Worm (Caenorhabditis elegans) whole organism, L1 larva: Measurements from ENCODE around the gene srh-44.

ENCODE experiments used
- C16A3.4 ChIP-seq: fragments of 150-350 bp; optimal IDR thresholded peaks from 2 replicates; lab custom pipeline; 2014; ENCODE audit warnings: missing biosample characterization, missing genetic modification characterization
- C34B4.2 ChIP-seq: sonication (generic microtip); optimal IDR thresholded peaks from 2 replicates; lab custom pipeline; 2017; ENCODE audit warnings: mild to moderate bottlenecking, missing genetic modification characterization, missing compliant biosample characterization
- F16B12.6 ChIP-seq: fragments of 150-350 bp; optimal IDR thresholded peaks from 2 replicates; lab custom pipeline; 2014; ENCODE audit warnings: missing biosample characterization, missing genetic modification characterization
- Y116A8C.19 ChIP-seq: sonication (generic microtip); optimal IDR thresholded peaks from 2 replicates; lab custom pipeline; 2016; ENCODE audit warnings: missing compliant biosample characterization, missing genetic modification characterization, borderline replicate concordance
- blmp-1 ChIP-seq: fragments of 150-350 bp; optimal IDR thresholded peaks from 2 replicates; lab custom pipeline; 2014; ENCODE audit warnings: missing biosample characterization, missing genetic modification characterization
- ceh-8 ChIP-seq: fragments of 200-800 bp; sonication (Bioruptor generic); optimal IDR thresholded peaks from 2 replicates; lab custom pipeline; 2018; ENCODE audit warnings: mild to moderate bottlenecking, missing genetic modification characterization, moderate library complexity, missing compliant biosample characterization
- ceh-88 ChIP-seq: fragments of 200-800 bp; sonication (Bioruptor generic); IDR thresholded peaks from 2 replicates; pipeline ENCODE4 v1.3.6; 2022; ENCODE audit warnings: missing genetic modification characterization, missing compliant biosample characterization
- ces-1 ChIP-seq: fragments of 150-350 bp; optimal IDR thresholded peaks from 2 replicates; lab custom pipeline; 2014; ENCODE audit warnings: missing biosample characterization, missing genetic modification reagents, missing genetic modification characterization
- efl-1 ChIP-seq, 4 experiments: fragments of 150-350 bp; optimal IDR thresholded peaks in 3 of 4; peaks in 1 of 4; 1 replicate in 1 of 4; 2 replicates in 3 of 4; lab custom pipeline; 2014; ENCODE audit warnings: missing biosample characterization in 2 of 4, missing genetic modification characterization in 2 of 4, missing genetic modification reagents in 2 of 4
- egl-13 ChIP-seq: sonication (generic microtip); optimal IDR thresholded peaks from 2 replicates; lab custom pipeline; 2016; ENCODE audit warnings: missing genotype, missing genetic modification reagents, missing genetic modification characterization, missing compliant biosample characterization
- egl-27 ChIP-seq, 2 experiments: fragments of 150-350 bp in 1 of 2; sonication (generic microtip); optimal IDR thresholded peaks; 3 replicates each; lab custom pipeline; 2017 to 2018; ENCODE audit warnings: missing biosample characterization in 2 of 2, missing genetic modification characterization in 2 of 2, missing genetic modification reagents in 2 of 2
- elt-3 ChIP-seq, 6 experiments: fragments of 150-350 bp in 1 of 6; sonication (generic microtip); optimal IDR thresholded peaks; 2 replicates each; lab custom pipeline; 2017 to 2018; ENCODE audit warnings: missing biosample characterization in 6 of 6, missing genetic modification characterization in 6 of 6, inconsistent platforms in 1 of 6
- fkh-8 ChIP-seq: sonication (generic microtip); optimal IDR thresholded peaks from 2 replicates; lab custom pipeline; 2016; ENCODE audit warnings: mild to moderate bottlenecking, missing genetic modification characterization, missing compliant biosample characterization
- fos-1 ChIP-seq: fragments of 150-350 bp; optimal IDR thresholded peaks from 2 replicates; lab custom pipeline; 2014; ENCODE audit warnings: missing biosample characterization, missing genetic modification characterization
- grh-1 ChIP-seq: fragments of 200-800 bp; sonication (Bioruptor generic); IDR thresholded peaks from 2 replicates; pipeline ENCODE4 v1.3.6; 2022; ENCODE audit warnings: missing genetic modification reagents, missing genetic modification characterization, missing compliant biosample characterization
- hlh-17 ChIP-seq: fragments of 200-800 bp; sonication (Bioruptor generic); optimal IDR thresholded peaks from 2 replicates; lab custom pipeline; 2018; ENCODE audit warnings: missing genetic modification characterization, mild to moderate bottlenecking, missing compliant biosample characterization, moderate library complexity, borderline replicate concordance
- hpl-2 ChIP-seq: fragments of 150-350 bp; optimal IDR thresholded peaks from 2 replicates; lab custom pipeline; 2014; ENCODE audit warnings: missing biosample characterization, missing genetic modification reagents, missing genetic modification characterization
- irx-1 ChIP-seq: sonication (generic microtip); optimal IDR thresholded peaks from 2 replicates; lab custom pipeline; 2016; ENCODE audit warnings: missing genetic modification characterization, missing compliant biosample characterization
- isw-1 ChIP-seq: fragments of 200-800 bp; sonication (Bioruptor generic); IDR thresholded peaks from 2 replicates; pipeline ENCODE4 v1.3.6; 2022; ENCODE audit warnings: missing genetic modification characterization, missing compliant biosample characterization
- jun-1 ChIP-seq: fragments of 150-350 bp; optimal IDR thresholded peaks from 2 replicates; lab custom pipeline; 2014; ENCODE audit warnings: missing biosample characterization, missing genetic modification reagents, missing genetic modification characterization
- lin-15B ChIP-seq: fragments of 150-350 bp; sonication (generic microtip); optimal IDR thresholded peaks from 3 replicates; lab custom pipeline; 2014; ENCODE audit warnings: missing biosample characterization, missing genetic modification characterization
- lin-35 ChIP-seq, 2 experiments: fragments of 150-350 bp; optimal IDR thresholded peaks; 2 replicates each; lab custom pipeline; 2014; ENCODE audit warnings: missing biosample characterization in 2 of 2, missing genetic modification characterization in 2 of 2, missing genetic modification reagents in 2 of 2
- lin-39 ChIP-seq: fragments of 150-350 bp; optimal IDR thresholded peaks from 2 replicates; lab custom pipeline; 2014; ENCODE audit warnings: missing biosample characterization, missing genetic modification reagents, missing genetic modification characterization
- lsy-2 ChIP-seq, 2 experiments: fragments of 150-350 bp; optimal IDR thresholded peaks; 2 replicates each; lab custom pipeline; 2014; ENCODE audit warnings: missing biosample characterization in 2 of 2, missing genetic modification characterization in 2 of 2
- mef-2 ChIP-seq: fragments of 150-350 bp; optimal IDR thresholded peaks from 2 replicates; lab custom pipeline; 2014; ENCODE audit warnings: missing biosample characterization, missing genetic modification characterization
- nhr-19 ChIP-seq: fragments of 200-800 bp; sonication (Bioruptor generic); conservative IDR thresholded peaks from 2 replicates; pipeline ENCODE4 v1.3.6; 2022; ENCODE audit warnings: missing genetic modification characterization, missing compliant biosample characterization
- nhr-20 ChIP-seq: sonication (generic microtip); optimal IDR thresholded peaks from 2 replicates; lab custom pipeline; 2016; ENCODE audit warnings: mild to moderate bottlenecking, missing genetic modification characterization, missing compliant biosample characterization
- nhr-71 ChIP-seq: sonication (generic microtip); optimal IDR thresholded peaks from 2 replicates; lab custom pipeline; 2016; ENCODE audit warnings: mild to moderate bottlenecking, missing genetic modification characterization, moderate library complexity, missing compliant biosample characterization
- nhr-76 ChIP-seq: sonication (generic microtip); optimal IDR thresholded peaks from 2 replicates; lab custom pipeline; 2017; ENCODE audit warnings: missing biosample characterization, missing genetic modification characterization
- nhr-77 ChIP-seq: fragments of 150-350 bp; optimal IDR thresholded peaks from 2 replicates; lab custom pipeline; 2014; ENCODE audit warnings: missing biosample characterization, missing genetic modification characterization
- pax-3 ChIP-seq: fragments of 200-800 bp; sonication (Bioruptor generic); optimal IDR thresholded peaks from 2 replicates; lab custom pipeline; 2018; ENCODE audit warnings: mild to moderate bottlenecking, missing genetic modification characterization, moderate library complexity, missing compliant biosample characterization
- pqm-1 ChIP-seq: sonication (generic microtip); optimal IDR thresholded peaks from 3 replicates; lab custom pipeline; 2017; ENCODE audit warnings: missing biosample characterization, missing genetic modification characterization
- skn-1 ChIP-seq: fragments of 150-350 bp; optimal IDR thresholded peaks from 2 replicates; lab custom pipeline; 2014; ENCODE audit warnings: missing biosample characterization, missing genetic modification characterization
- snpc-4 ChIP-seq: fragments of 150-350 bp; optimal IDR thresholded peaks from 2 replicates; lab custom pipeline; 2014; ENCODE audit warnings: missing biosample characterization, missing genetic modification characterization
- snu-23 ChIP-seq: sonication (generic microtip); optimal IDR thresholded peaks from 2 replicates; lab custom pipeline; 2016; ENCODE audit warnings: missing genetic modification characterization, missing compliant biosample characterization
- sox-4 ChIP-seq: sonication (generic microtip); optimal IDR thresholded peaks from 2 replicates; lab custom pipeline; 2016; ENCODE audit warnings: missing genetic modification characterization, missing compliant biosample characterization
- sptf-1 ChIP-seq: fragments of 150-350 bp; optimal IDR thresholded peaks from 2 replicates; lab custom pipeline; 2014; ENCODE audit warnings: missing biosample characterization, missing genetic modification characterization
- sup-37 ChIP-seq: fragments of 200-800 bp; sonication (Bioruptor generic); optimal IDR thresholded peaks from 2 replicates; lab custom pipeline; 2018; ENCODE audit warnings: mild to moderate bottlenecking, missing genetic modification characterization, missing compliant biosample characterization
- tlp-1 ChIP-seq: fragments of 150-350 bp; optimal IDR thresholded peaks from 2 replicates; lab custom pipeline; 2014; ENCODE audit warnings: missing biosample characterization, missing genetic modification characterization
- unc-130 ChIP-seq: fragments of 150-350 bp; optimal IDR thresholded peaks from 2 replicates; lab custom pipeline; 2017; ENCODE audit warnings: missing biosample characterization, missing genetic modification characterization, inconsistent platforms
- unc-30 ChIP-seq: sonication (generic microtip); optimal IDR thresholded peaks from 2 replicates; lab custom pipeline; 2017; ENCODE audit warnings: missing biosample characterization, missing genetic modification characterization
- unc-86 ChIP-seq: sonication (generic microtip); optimal IDR thresholded peaks from 2 replicates; lab custom pipeline; 2016; ENCODE audit warnings: missing genetic modification characterization, missing compliant biosample characterization
- unc-98 ChIP-seq: fragments of 200-800 bp; sonication (Bioruptor generic); IDR thresholded peaks from 2 replicates; pipeline ENCODE4 v1.3.6; 2022; ENCODE audit warnings: missing genetic modification characterization, missing compliant biosample characterization
- zag-1 ChIP-seq: fragments of 150-350 bp; optimal IDR thresholded peaks from 2 replicates; lab custom pipeline; 2014; ENCODE audit warnings: missing biosample characterization, missing genetic modification characterization
- zip-4 ChIP-seq: fragments of 200-800 bp; sonication (Bioruptor generic); optimal IDR thresholded peaks from 2 replicates; lab custom pipeline; 2018; ENCODE audit warnings: mild to moderate bottlenecking, missing genetic modification characterization, moderate library complexity, missing compliant biosample characterization

Gene srh-44

ce11 chrII:11542385-11542784 is 27.5 kb downstream of the srh-44 start, which contains the start of gene gtf-2E2 (continued):
- no peak for TF ChIP-seq fkh-8 (tag; lab: Kevin White, UChicago)
- TF ChIP-seq ceh-88 (GFP tag; lab: Robert Waterston, UW) = no peak
- TF ChIP-seq C16A3.4 = no peak
- no peak for TF ChIP-seq grh-1 (GFP tag; lab: Robert Waterston, UW)
- TF ChIP-seq nhr-19 = no peak
- no peak for TF ChIP-seq zag-1 (tag; lab: Kevin White, UChicago)
- no peak for TF ChIP-seq egl-13
- TF ChIP-seq lin-39 (tag; lab: Kevin White, UChicago) = no peak
- no peak for TF ChIP-seq elt-3 (tag; optimal IDR thresholded peaks at IDR 0.05; lab: Kevin White, UChicago)
- no peak for TF ChIP-seq unc-98 (GFP tag; lab: Robert Waterston, UW)
- no peak for TF ChIP-seq fos-1 (tag; lab: Kevin White, UChicago)
- TF ChIP-seq unc-130 (tag; lab: Kevin White, UChicago) = no peak
- no peak for TF ChIP-seq hlh-17
- no peak for TF ChIP-seq Y116A8C.19
- TF ChIP-seq pqm-1 (tag; lab: Kevin White, UChicago) = no peak
- TF ChIP-seq skn-1 (tag; lab: Kevin White, UChicago) = peak; percentile 18
- TF ChIP-seq irx-1 = no peak
- TF ChIP-seq lin-35 (GFP tag; optimal IDR thresholded peaks at IDR 0.05; lab: Kevin White, UChicago) = peak; percentile 3 to 28
- no peak for TF ChIP-seq unc-30 (tag; lab: Kevin White, UChicago)
- TF ChIP-seq ceh-8 (GFP tag; lab: Kevin White, UChicago) = no peak
- no peak for TF ChIP-seq sup-37
- peak in 1 of 2 experiments; percentile 46 for TF ChIP-seq lsy-2 (tag; optimal IDR thresholded peaks at IDR 0.05; lab: Kevin White, UChicago)
- TF ChIP-seq efl-1 (optimal IDR thresholded peaks at IDR 0.05; lab: Kevin White, UChicago) = peak; percentile 15 to 36
- TF ChIP-seq efl-1 (GFP tag; optimal IDR thresholded peaks at IDR 0.05 in 1 of 2; lab: Kevin White, UChicago) = peak in 1 of 2 experiments; percentile 29
- no peak for TF ChIP-seq sox-4 (tag; lab: Kevin White, UChicago)
- TF ChIP-seq lin-15B (tag; lab: Kevin White, UChicago) = no peak
- TF ChIP-seq hpl-2 (GFP tag; lab: Kevin White, UChicago) = no peak
- no peak for TF ChIP-seq jun-1 (tag; lab: Kevin White, UChicago)
- no peak for TF ChIP-seq unc-86 (tag; lab: Kevin White, UChicago)
- peak; percentile 91 for TF ChIP-seq blmp-1 (tag; lab: Kevin White, UChicago)
- TF ChIP-seq snu-23 (GFP tag; lab: Kevin White, UChicago) = peak; percentile 40
- TF ChIP-seq egl-27 (tag; optimal IDR thresholded peaks at IDR 0.05; lab: Kevin White, UChicago) = no peak
- no peak for TF ChIP-seq C34B4.2 (tag; lab: Kevin White, UChicago)
- peak; percentile 25 for TF ChIP-seq nhr-71 (tag; lab: Kevin White, UChicago)
- TF ChIP-seq zip-4 (GFP tag; lab: Kevin White, UChicago) = no peak
- TF ChIP-seq snpc-4 = no peak
- TF ChIP-seq nhr-77 (tag; lab: Kevin White, UChicago) = no peak
- no peak for TF ChIP-seq tlp-1 (tag; lab: Kevin White, UChicago)
- TF ChIP-seq sptf-1 = no peak

- TF ChIP-seq nhr-19 (no peak), egl-13 (no peak), ceh-8 (GFP tag; lab: Kevin White, UChicago) (no peak), nhr-76 (tag; lab: Kevin White, UChicago) (no peak), mef-2 (no peak)
These were observed 28.1 kb downstream of the srh-44 start for ce11 chrII:11542958-11543357.

ce11 chrII:11544714-11545113 is 29.8 kb downstream of the srh-44 start, which contains the start of gene F54D5.9:
Gene F54D5.9 (minus strand): TSS chrII:11544828.
- TF ChIP-seq nhr-20 (tag; lab: Kevin White, UChicago) (no peak), egl-13 (no peak), isw-1 (GFP tag; lab: Robert Waterston, UW) (no peak), pax-3 (tag; lab: Kevin White, UChicago) (no peak), F16B12.6 (tag; lab: Kevin White, UChicago) (no peak), ces-1 (GFP tag; lab: Kevin White, UChicago) (no peak)
